Fruit fly (Drosophila melanogaster) whole organism, pupa: ENCODE results near the gene Ttc30.

Experiments used
- CG10348 ChIP-seq: fragments of 200-800 bp; sonication (Bioruptor generic); IDR thresholded peaks from 2 replicates; pipeline ENCODE4 v1.3.6; 2022; ENCODE audit warnings: missing biosample characterization, missing genetic modification characterization
- CG12605 ChIP-seq: fragments of 200-800 bp; sonication (Bioruptor generic); IDR thresholded peaks from 2 replicates; pipeline ENCODE4 v1.3.6; 2022; ENCODE audit warnings: missing biosample characterization, missing genetic modification characterization
- CG13204 ChIP-seq: fragments of 200-800 bp; sonication (Bioruptor generic); optimal IDR thresholded peaks from 2 replicates; lab custom pipeline; 2018; ENCODE audit warnings: missing biosample characterization, mild to moderate bottlenecking, missing genetic modification characterization, moderate library complexity
- CG14655 ChIP-seq: fragments of 200-800 bp; sonication (Bioruptor generic); optimal IDR thresholded peaks from 3 replicates; lab custom pipeline; 2017; ENCODE audit warnings: mild to moderate bottlenecking, missing biosample characterization, missing genetic modification reagents, missing genetic modification characterization
- CG15710 ChIP-seq: fragments of 200-800 bp; sonication (Bioruptor generic); optimal IDR thresholded peaks from 2 replicates; lab custom pipeline; 2018; ENCODE audit warnings: missing biosample characterization, mild to moderate bottlenecking, missing genetic modification characterization, moderate library complexity
- CG17806 ChIP-seq: fragments of 200-800 bp; sonication (Bioruptor generic); optimal IDR thresholded peaks from 2 replicates; lab custom pipeline; 2018; ENCODE audit warnings: missing biosample characterization, mild to moderate bottlenecking, missing genetic modification characterization, moderate library complexity
- CG32121 ChIP-seq: fragments of 200-800 bp; sonication (Bioruptor generic); IDR thresholded peaks from 2 replicates; pipeline ENCODE4 v1.3.6; 2022; ENCODE audit warnings: missing biosample characterization, missing genetic modification characterization
- CG34367 ChIP-seq: fragments of 200-800 bp; sonication (Bioruptor generic); optimal IDR thresholded peaks from 2 replicates; lab custom pipeline; 2018; ENCODE audit warnings: missing biosample characterization, mild to moderate bottlenecking, missing genetic modification characterization
- CG4496 ChIP-seq: fragments of 200-800 bp; sonication (Bioruptor generic); IDR thresholded peaks from 3 replicates; pipeline ENCODE4 v1.3.6; 2022; ENCODE audit warnings: missing biosample characterization, missing genetic modification characterization
- CG8159 ChIP-seq: fragments of 200-800 bp; sonication (Bioruptor generic); optimal IDR thresholded peaks from 3 replicates; lab custom pipeline; 2018; ENCODE audit warnings: missing biosample characterization, mild to moderate bottlenecking, missing genetic modification characterization, moderate library complexity
- CG8301 ChIP-seq: fragments of 200-800 bp; sonication (Bioruptor generic); optimal IDR thresholded peaks from 2 replicates; lab custom pipeline; 2018; ENCODE audit warnings: missing biosample characterization, mild to moderate bottlenecking, missing genetic modification characterization
- CG9948 ChIP-seq: fragments of 200-800 bp; sonication (Bioruptor generic); optimal IDR thresholded peaks from 2 replicates; lab custom pipeline; 2018; ENCODE audit warnings: missing biosample characterization, mild to moderate bottlenecking, missing genetic modification characterization, moderate library complexity
- D1 ChIP-seq: fragments of 200-800 bp; sonication (Bioruptor generic); optimal IDR thresholded peaks from 2 replicates; lab custom pipeline; 2018; ENCODE audit warnings: missing biosample characterization, mild to moderate bottlenecking, missing genetic modification characterization, moderate library complexity
- EcR ChIP-seq: fragments of 200-800 bp; sonication (Bioruptor generic); optimal IDR thresholded peaks from 3 replicates; lab custom pipeline; 2019; ENCODE audit warnings: missing biosample characterization, missing genetic modification characterization, mild to moderate bottlenecking, moderate library complexity, missing genetic modification reagents
- Ets98B ChIP-seq: fragments of 200-800 bp; sonication (Bioruptor generic); IDR thresholded peaks from 2 replicates; pipeline ENCODE4 v1.3.6; 2022; ENCODE audit warnings: missing biosample characterization, missing genetic modification characterization
- Pif1A ChIP-seq: fragments of 200-800 bp; sonication (Bioruptor generic); optimal IDR thresholded peaks from 3 replicates; lab custom pipeline; 2016; ENCODE audit warnings: missing biosample characterization, missing genetic modification characterization
- Pif1B ChIP-seq: fragments of 200-800 bp; sonication (Bioruptor generic); optimal IDR thresholded peaks from 3 replicates; lab custom pipeline; 2016; ENCODE audit warnings: missing biosample characterization, missing genetic modification characterization
- Snoo ChIP-seq: fragments of 200-800 bp; sonication (Bioruptor generic); optimal IDR thresholded peaks from 3 replicates; lab custom pipeline; 2017; ENCODE audit warnings: missing biosample characterization, mild to moderate bottlenecking, missing genetic modification characterization, inconsistent platforms
- fd96Ca ChIP-seq: fragments of 200-800 bp; sonication (Bioruptor generic); IDR thresholded peaks from 3 replicates; pipeline ENCODE4 v1.3.6; 2022; ENCODE audit warnings: missing biosample characterization, missing genetic modification characterization
- gl ChIP-seq: fragments of 200-800 bp; sonication (Bioruptor generic); optimal IDR thresholded peaks from 2 replicates; lab custom pipeline; 2018; ENCODE audit warnings: missing biosample characterization, mild to moderate bottlenecking, missing genetic modification characterization
- rn ChIP-seq: fragments of 200-800 bp; sonication (Bioruptor generic); IDR thresholded peaks from 2 replicates; pipeline ENCODE4 v1.3.6; 2022; ENCODE audit warnings: missing biosample characterization, missing genetic modification characterization

The Ttc30 gene

DNA sequence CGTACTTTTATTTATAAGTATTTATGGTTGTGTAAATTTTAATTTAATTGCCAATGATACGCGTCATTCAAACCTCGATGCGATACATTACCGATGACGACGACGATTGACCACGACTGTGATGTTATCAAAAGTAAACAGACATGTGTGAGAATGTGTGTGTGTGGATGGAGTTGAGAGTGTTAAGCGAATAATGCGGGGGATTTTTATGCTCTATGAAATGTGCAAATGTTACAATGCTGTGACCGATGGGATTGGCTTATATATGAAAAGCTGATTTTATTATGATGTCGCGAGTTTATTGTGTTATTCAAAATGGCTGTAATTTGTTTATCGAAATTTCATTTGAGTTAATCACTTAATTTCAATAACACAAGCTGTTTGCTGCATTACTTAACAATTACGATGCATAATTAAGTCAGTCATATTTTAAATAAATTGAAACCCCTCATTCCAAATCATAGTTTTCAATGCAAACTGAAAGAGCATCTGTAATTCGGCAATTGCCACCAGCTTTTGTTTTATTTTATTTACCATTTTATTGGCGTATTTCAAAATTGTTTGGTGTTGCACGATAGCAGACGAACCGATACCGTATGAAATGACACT lies 33.8 kb upstream of the Ttc30 start:
- peak; percentile 51 for TF ChIP-seq Pif1A (GFP tag; lab: Kevin White, UChicago)
- TF ChIP-seq CG8301 (tag; lab: Kevin White, UChicago): peak; percentile 39
- no peak for TF ChIP-seq CG32121 (GFP tag; lab: Robert Waterston, UW)
- peak; percentile 26 for TF ChIP-seq CG34367 (tag; lab: Kevin White, UChicago)
- no peak for TF ChIP-seq gl (tag; lab: Kevin White, UChicago)
- TF ChIP-seq CG8159 (tag; lab: Kevin White, UChicago): peak; percentile 63
- TF ChIP-seq rn (GFP tag; lab: Robert Waterston, UW): no peak
- peak; percentile 46 for TF ChIP-seq CG9948 (tag; lab: Kevin White, UChicago)
- TF ChIP-seq fd96Ca: no peak
- no peak for TF ChIP-seq EcR (GFP tag; lab: Kevin White, UChicago)
- TF ChIP-seq CG10348: no peak
- TF ChIP-seq CG14655 (GFP tag; lab: Kevin White, UChicago): peak; percentile 58
- TF ChIP-seq CG15710 (tag; lab: Kevin White, UChicago): peak; percentile 21
- TF ChIP-seq CG17806 (tag; lab: Kevin White, UChicago): peak; percentile 35
- 0 out of 3 replicates have a peak, but pooled peaks have one; percentile 45 for TF ChIP-seq CG4496 (GFP tag; lab: Robert Waterston, UW)
- peak; percentile 26 for TF ChIP-seq Pif1B (GFP tag; lab: Kevin White, UChicago)
- TF ChIP-seq Snoo (tag; lab: Kevin White, UChicago): peak; percentile 6

DNA sequence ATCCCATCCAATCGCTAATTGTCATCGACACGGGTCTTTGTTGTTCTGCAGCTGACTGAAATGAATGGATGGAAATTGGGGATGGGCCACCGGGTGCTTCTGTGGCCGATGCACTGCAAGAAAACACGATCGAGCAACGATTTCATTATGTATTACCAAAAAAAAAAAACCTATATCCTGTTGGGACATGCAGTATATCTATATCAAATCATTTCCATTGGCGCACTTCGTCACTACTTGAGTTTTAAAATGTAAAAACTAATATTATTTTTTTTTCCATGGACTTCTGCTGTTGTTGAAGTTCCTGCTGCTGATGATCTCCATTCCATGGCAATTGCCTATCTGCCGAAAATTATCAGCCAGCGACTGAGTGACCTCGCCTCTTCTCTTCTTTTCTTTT lies 32.8 kb upstream of the Ttc30 start:
- no peak for TF ChIP-seq gl (tag; lab: Kevin White, UChicago)
- no peak for TF ChIP-seq CG15710 (tag; lab: Kevin White, UChicago)
- TF ChIP-seq rn (GFP tag; lab: Robert Waterston, UW): no peak
- peak; percentile 22 for TF ChIP-seq CG14655 (GFP tag; lab: Kevin White, UChicago)
- 0 out of 2 replicates have a peak, but pooled peaks have one; percentile 25 for TF ChIP-seq CG32121 (GFP tag; lab: Robert Waterston, UW)
- TF ChIP-seq CG34367 (tag; lab: Kevin White, UChicago): no peak
- TF ChIP-seq D1 (tag; lab: Kevin White, UChicago): no peak
- no peak for TF ChIP-seq CG13204
- no peak for TF ChIP-seq CG8301 (tag; lab: Kevin White, UChicago)
- TF ChIP-seq Pif1B (GFP tag; lab: Kevin White, UChicago): no peak
- peak; percentile 29 for TF ChIP-seq Pif1A (GFP tag; lab: Kevin White, UChicago)
- peak; percentile 25; the same call in 1 of the 2 replicates for TF ChIP-seq Ets98B (GFP tag; lab: Robert Waterston, UW)
- peak; percentile 58; the same call in 1 of the 3 replicates for TF ChIP-seq fd96Ca
- TF ChIP-seq CG12605: no peak
- no peak for TF ChIP-seq Snoo (tag; lab: Kevin White, UChicago)
- no peak for TF ChIP-seq CG9948 (tag; lab: Kevin White, UChicago)
- TF ChIP-seq CG10348: no peak
- TF ChIP-seq CG8159 (tag; lab: Kevin White, UChicago): no peak
- peak; percentile 42; the same call in 1 of the 3 replicates for TF ChIP-seq CG4496 (GFP tag; lab: Robert Waterston, UW)
- TF ChIP-seq, all 21 proteins: peak for 6

DNA sequence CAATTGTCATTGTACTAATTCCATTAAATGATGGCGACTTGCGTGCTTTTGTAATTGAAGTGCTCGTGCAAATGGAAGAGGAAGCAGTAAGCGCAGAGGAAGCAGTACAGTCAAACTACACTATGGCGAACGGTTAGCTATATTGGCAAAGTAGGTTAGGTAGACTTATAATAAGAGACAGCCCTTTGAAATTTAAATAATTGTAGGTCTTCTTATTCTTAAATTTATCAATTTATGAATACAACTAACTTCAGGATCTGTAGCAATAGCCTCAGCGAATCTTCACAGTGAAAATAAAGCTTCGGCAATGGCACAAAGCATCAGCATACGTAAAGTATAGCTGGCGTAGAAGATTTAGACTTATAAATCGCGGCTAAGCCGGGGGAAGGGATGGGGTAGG lies 32.2 kb upstream of the Ttc30 start:
- no peak for TF ChIP-seq Pif1A (GFP tag; lab: Kevin White, UChicago)
- no peak for TF ChIP-seq CG15710 (tag; lab: Kevin White, UChicago)
- no peak for TF ChIP-seq EcR (GFP tag; lab: Kevin White, UChicago)
- peak; percentile 38; the same call in 1 of the 2 replicates for TF ChIP-seq Ets98B (GFP tag; lab: Robert Waterston, UW)
- TF ChIP-seq rn (GFP tag; lab: Robert Waterston, UW): 0 out of 2 replicates have a peak, but pooled peaks have one; percentile 11
- TF ChIP-seq CG34367 (tag; lab: Kevin White, UChicago): no peak
- TF ChIP-seq fd96Ca: peak; percentile 16; the same call in 1 of the 3 replicates
- no peak for TF ChIP-seq Pif1B (GFP tag; lab: Kevin White, UChicago)
- TF ChIP-seq CG4496 (GFP tag; lab: Robert Waterston, UW): peak; percentile 35; the same call in 1 of the 3 replicates
- no peak for TF ChIP-seq CG17806 (tag; lab: Kevin White, UChicago)
- TF ChIP-seq CG32121 (GFP tag; lab: Robert Waterston, UW): peak; percentile 18; the same call in 1 of the 2 replicates
- no peak for TF ChIP-seq CG12605

DNA sequence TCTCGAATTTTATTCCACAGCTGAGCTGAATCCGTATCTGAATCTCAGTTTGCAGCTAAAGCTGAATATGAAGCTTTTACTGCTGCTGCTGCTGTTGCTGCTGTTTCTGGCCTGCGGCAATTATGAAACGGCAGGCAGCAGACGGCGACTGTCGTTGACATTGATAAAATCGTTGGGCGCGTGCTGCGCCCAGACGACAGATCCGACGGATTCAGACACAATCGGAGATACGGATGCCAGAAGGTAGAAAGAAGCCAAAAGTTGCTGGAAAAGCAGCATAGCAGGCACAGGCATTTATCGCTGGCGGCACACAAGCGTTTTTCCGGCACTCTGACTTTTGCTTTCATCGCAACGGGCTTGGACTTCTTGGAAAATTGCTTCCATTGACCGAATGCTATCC lies 27.1 kb upstream of the Ttc30 start:
- TF ChIP-seq Pif1A (GFP tag; lab: Kevin White, UChicago) (no peak), CG14655 (GFP tag; lab: Kevin White, UChicago) (no peak), CG8301 (tag; lab: Kevin White, UChicago) (no peak), CG34367 (tag; lab: Kevin White, UChicago) (no peak), CG8159 (tag; lab: Kevin White, UChicago) (no peak), fd96Ca (no peak), CG32121 (GFP tag; lab: Robert Waterston, UW) (no peak), EcR (GFP tag; lab: Kevin White, UChicago) (no peak), rn (GFP tag; lab: Robert Waterston, UW) (no peak), CG12605 (no peak), Snoo (tag; lab: Kevin White, UChicago) (no peak), CG10348 (no peak), gl (tag; lab: Kevin White, UChicago) (no peak), CG13204 (no peak), Ets98B (GFP tag; lab: Robert Waterston, UW) (no peak), CG17806 (tag; lab: Kevin White, UChicago) (no peak), Pif1B (GFP tag; lab: Kevin White, UChicago) (no peak), CG15710 (tag; lab: Kevin White, UChicago) (no peak), CG4496 (GFP tag; lab: Robert Waterston, UW) (no peak), CG9948 (tag; lab: Kevin White, UChicago) (no peak)
- TF ChIP-seq, all 21 proteins: peak for 0

DNA sequence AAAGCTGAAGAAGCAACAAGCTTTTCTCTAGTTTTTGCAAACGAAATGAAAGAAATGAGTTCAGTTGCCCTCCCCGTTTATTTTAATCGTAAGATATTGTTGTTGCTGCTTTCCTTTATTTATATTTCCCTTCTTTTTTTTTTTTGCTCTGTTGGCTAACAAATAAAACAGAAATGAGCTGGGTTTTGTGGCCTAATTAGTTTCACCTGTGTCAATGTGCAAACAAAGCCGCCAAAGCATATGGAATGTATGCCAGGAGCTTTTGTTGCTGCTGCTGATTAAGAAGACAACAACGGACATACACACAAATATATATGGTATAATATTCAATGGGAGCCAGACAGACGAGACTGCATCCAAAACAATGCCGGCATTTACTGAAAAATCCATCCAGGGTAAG lies 24.4 kb upstream of the Ttc30 start:
- TF ChIP-seq CG17806 (tag; lab: Kevin White, UChicago): no peak
- TF ChIP-seq Snoo (tag; lab: Kevin White, UChicago): no peak
- no peak for TF ChIP-seq CG10348
- no peak for TF ChIP-seq EcR (GFP tag; lab: Kevin White, UChicago)
- TF ChIP-seq fd96Ca: no peak
- no peak for TF ChIP-seq CG13204
- TF ChIP-seq CG9948 (tag; lab: Kevin White, UChicago): no peak
- TF ChIP-seq Pif1B (GFP tag; lab: Kevin White, UChicago): no peak
- no peak for TF ChIP-seq Pif1A (GFP tag; lab: Kevin White, UChicago)
